Worm (Caenorhabditis elegans) whole organism, young adult: ENCODE measurements around the gene K04C2.7.

ENCODE experiments used
- B0019.2 ChIP-seq: fragments of 200-800 bp; sonication (Bioruptor generic); conservative IDR thresholded peaks from 2 replicates; pipeline ENCODE4 v1.3.6; 2022; ENCODE audit warnings: missing genetic modification reagents, missing genetic modification characterization, missing compliant biosample characterization
- D2030.7 ChIP-seq: fragments of 200-800 bp; sonication (Bioruptor generic); IDR thresholded peaks from 2 replicates; pipeline ENCODE4 v1.3.6; 2022; ENCODE audit warnings: missing genetic modification reagents, missing genetic modification characterization, missing compliant biosample characterization
- F23B12.7 ChIP-seq: sonication (generic microtip); optimal IDR thresholded peaks from 2 replicates; lab custom pipeline; 2017; ENCODE audit warnings: missing genetic modification characterization, mild to moderate bottlenecking, missing compliant biosample characterization, antibody characterized with exemption, moderate library complexity; ENCODE audit not compliant: insufficient read depth
- F39B2.1 ChIP-seq: fragments of 200-800 bp; sonication (Bioruptor generic); IDR thresholded peaks from 2 replicates; pipeline ENCODE4 v1.3.6; 2022; ENCODE audit warnings: missing genetic modification reagents, missing genetic modification characterization, missing compliant biosample characterization
- F57A8.1 ChIP-seq: fragments of 200-800 bp; sonication (Bioruptor generic); optimal IDR thresholded peaks from 2 replicates; lab custom pipeline; 2018; ENCODE audit warnings: mild to moderate bottlenecking, missing genetic modification characterization, moderate library complexity, missing compliant biosample characterization
- F57C9.4 ChIP-seq: sonication (generic microtip); optimal IDR thresholded peaks from 2 replicates; lab custom pipeline; 2017; ENCODE audit warnings: mild to moderate bottlenecking, missing genetic modification characterization, missing compliant biosample characterization
- K12H6.12 ChIP-seq: fragments of 200-800 bp; sonication (Bioruptor generic); optimal IDR thresholded peaks from 2 replicates; lab custom pipeline; 2018; ENCODE audit warnings: mild to moderate bottlenecking, missing genetic modification characterization, missing compliant biosample characterization
- T26A5.8 ChIP-seq: sonication (generic microtip); optimal IDR thresholded peaks from 2 replicates; lab custom pipeline; 2016; ENCODE audit warnings: missing genetic modification characterization, missing compliant biosample characterization
- Y95B8A.8 ChIP-seq: fragments of 200-800 bp; sonication (Bioruptor generic); IDR thresholded peaks from 2 replicates; pipeline ENCODE4 v1.3.6; 2022; ENCODE audit warnings: missing genetic modification reagents, missing genetic modification characterization, missing compliant biosample characterization
- akir-1 ChIP-seq: fragments of 200-800 bp; sonication (Bioruptor generic); optimal IDR thresholded peaks from 2 replicates; lab custom pipeline; 2018; ENCODE audit warnings: mild to moderate bottlenecking, missing genetic modification characterization, moderate library complexity, missing compliant biosample characterization
- ama-1 ChIP-seq, 3 experiments: fragments of 150-350 bp in 1 of 3; sonication (generic microtip) in 2 of 3; optimal IDR thresholded peaks; 2 replicates each; lab custom pipeline; 2014 to 2018; ENCODE audit warnings: missing biosample characterization in 2 of 3, missing genetic modification characterization in 2 of 3, missing genetic modification reagents in 2 of 3
- aptf-2 ChIP-seq: fragments of 200-800 bp; sonication (Bioruptor generic); conservative IDR thresholded peaks from 2 replicates; pipeline ENCODE4 v1.3.6; 2022; ENCODE audit warnings: missing genetic modification reagents, missing genetic modification characterization, missing compliant biosample characterization
- atf-7 ChIP-seq: sonication (generic microtip); optimal IDR thresholded peaks from 2 replicates; lab custom pipeline; 2017; ENCODE audit warnings: mild to moderate bottlenecking, missing genetic modification characterization, missing compliant biosample characterization
- attf-6 ChIP-seq: fragments of 200-800 bp; sonication (Bioruptor generic); IDR thresholded peaks from 2 replicates; pipeline ENCODE4 v1.3.6; 2022; ENCODE audit warnings: missing genetic modification reagents, missing genetic modification characterization, missing compliant biosample characterization
- ccch-3 ChIP-seq: fragments of 200-800 bp; sonication (Bioruptor generic); optimal IDR thresholded peaks from 2 replicates; lab custom pipeline; 2018; ENCODE audit warnings: mild to moderate bottlenecking, missing genetic modification characterization, missing compliant biosample characterization
- cebp-1 ChIP-seq, 2 experiments: fragments of 200-800 bp in 1 of 2; sonication (Bioruptor generic) in 1 of 2; sonication (generic microtip) in 1 of 2; IDR thresholded peaks in 1 of 2; optimal IDR thresholded peaks in 1 of 2; 2 replicates each; pipeline versions ENCODE4 v1.3.6 to Lab custom; 2017 to 2022; ENCODE audit warnings: missing compliant biosample characterization in 2 of 2, missing genetic modification characterization in 2 of 2, mild to moderate bottlenecking in 1 of 2, missing genetic modification reagents in 1 of 2, moderate library complexity in 1 of 2
- ceh-100 ChIP-seq: fragments of 200-800 bp; sonication (Bioruptor generic); IDR thresholded peaks from 2 replicates; pipeline ENCODE4 v1.3.6; 2022; ENCODE audit warnings: missing genetic modification reagents, missing genetic modification characterization, missing compliant biosample characterization
- ceh-40 ChIP-seq: fragments of 200-800 bp; sonication (Bioruptor generic); IDR thresholded peaks from 2 replicates; pipeline ENCODE4 v1.3.6; 2022; ENCODE audit warnings: missing genetic modification characterization, missing compliant biosample characterization
- chd-7 ChIP-seq: sonication (generic microtip); optimal IDR thresholded peaks from 2 replicates; lab custom pipeline; 2016; ENCODE audit warnings: mild to moderate bottlenecking, missing genetic modification characterization, moderate library complexity, missing compliant biosample characterization
- dpff-1 ChIP-seq: sonication (generic microtip); optimal IDR thresholded peaks from 2 replicates; lab custom pipeline; 2017; ENCODE audit warnings: mild to moderate bottlenecking, missing genetic modification characterization, missing compliant biosample characterization
- egrh-3 ChIP-seq: fragments of 200-800 bp; sonication (Bioruptor generic); IDR thresholded peaks from 2 replicates; pipeline ENCODE4 v1.3.6; 2022; ENCODE audit warnings: missing genetic modification reagents, missing genetic modification characterization, missing compliant biosample characterization
- fkh-3 ChIP-seq: sonication (generic microtip); optimal IDR thresholded peaks from 2 replicates; lab custom pipeline; 2016; ENCODE audit warnings: mild to moderate bottlenecking, missing genetic modification characterization, missing compliant biosample characterization
- gei-17 ChIP-seq: fragments of 200-800 bp; sonication (Bioruptor generic); optimal IDR thresholded peaks from 2 replicates; lab custom pipeline; 2018; ENCODE audit warnings: mild to moderate bottlenecking, missing genetic modification characterization, missing compliant biosample characterization
- hlh-12 ChIP-seq: sonication (generic microtip); optimal IDR thresholded peaks from 2 replicates; lab custom pipeline; 2016; ENCODE audit warnings: missing genetic modification characterization, missing compliant biosample characterization
- hmg-20 ChIP-seq: fragments of 200-800 bp; sonication (Bioruptor generic); IDR thresholded peaks from 2 replicates; pipeline ENCODE4 v1.3.6; 2022; ENCODE audit warnings: missing genetic modification reagents, missing genetic modification characterization, missing compliant biosample characterization
- hrde-1 ChIP-seq: sonication (generic microtip); optimal IDR thresholded peaks from 2 replicates; lab custom pipeline; 2016; ENCODE audit warnings: missing genetic modification characterization, mild to moderate bottlenecking, missing compliant biosample characterization, moderate library complexity, missing genotype, missing genetic modification reagents, borderline replicate concordance
- lag-1 ChIP-seq: fragments of 200-800 bp; sonication (Bioruptor generic); IDR thresholded peaks from 2 replicates; pipeline ENCODE4 v1.3.6; 2022; ENCODE audit warnings: missing genetic modification reagents, missing genetic modification characterization, missing compliant biosample characterization
- lin-40 ChIP-seq: sonication (generic microtip); optimal IDR thresholded peaks from 2 replicates; lab custom pipeline; 2016; ENCODE audit warnings: missing genetic modification characterization, mild to moderate bottlenecking, missing compliant biosample characterization, missing genotype, missing genetic modification reagents
- lir-1 ChIP-seq: fragments of 200-800 bp; sonication (Bioruptor generic); conservative IDR thresholded peaks from 2 replicates; pipeline ENCODE4 v1.3.6; 2022; ENCODE audit warnings: missing genetic modification reagents, missing genetic modification characterization, missing compliant biosample characterization
- lsl-1 ChIP-seq: fragments of 200-800 bp; sonication (Bioruptor generic); optimal IDR thresholded peaks from 2 replicates; lab custom pipeline; 2018; ENCODE audit warnings: mild to moderate bottlenecking, missing genetic modification characterization, moderate library complexity, missing compliant biosample characterization
- madf-6 ChIP-seq: fragments of 200-800 bp; sonication (Bioruptor generic); IDR thresholded peaks from 2 replicates; pipeline ENCODE4 v1.3.6; 2022; ENCODE audit warnings: missing genetic modification reagents, missing genetic modification characterization, missing compliant biosample characterization
- nfya-1 ChIP-seq: sonication (generic microtip); optimal IDR thresholded peaks from 2 replicates; lab custom pipeline; 2017; ENCODE audit warnings: antibody characterized with exemption, missing compliant biosample characterization, missing genetic modification characterization, borderline replicate concordance; ENCODE audit not compliant: insufficient read depth
- nfya-2 ChIP-seq: fragments of 200-800 bp; sonication (Bioruptor generic); IDR thresholded peaks from 2 replicates; pipeline ENCODE4 v1.3.6; 2022; ENCODE audit warnings: missing genetic modification reagents, missing genetic modification characterization, missing compliant biosample characterization
- nhr-90 ChIP-seq: sonication (generic microtip); optimal IDR thresholded peaks from 2 replicates; lab custom pipeline; 2016; ENCODE audit warnings: missing genotype, mild to moderate bottlenecking, missing genetic modification characterization, missing compliant biosample characterization
- pha-4 ChIP-seq: fragments of 150-350 bp; sonication (generic microtip); optimal IDR thresholded peaks from 2 replicates; lab custom pipeline; 2014; ENCODE audit warnings: missing biosample characterization, missing genetic modification reagents, missing genetic modification characterization
- repo-1 ChIP-seq: sonication (generic microtip); optimal IDR thresholded peaks from 2 replicates; lab custom pipeline; 2017; ENCODE audit warnings: mild to moderate bottlenecking, missing genetic modification characterization, missing compliant biosample characterization
- rpc-1 ChIP-seq, 2 experiments: fragments of 150-350 bp in 1 of 2; sonication (generic microtip) in 1 of 2; optimal IDR thresholded peaks; 2 replicates each; lab custom pipeline; 2014 to 2018; ENCODE audit warnings: missing biosample characterization in 1 of 2, missing genetic modification characterization in 1 of 2, missing genetic modification reagents in 1 of 2, missing genotype in 1 of 2
- sdz-38 ChIP-seq: sonication (generic microtip); optimal IDR thresholded peaks from 2 replicates; lab custom pipeline; 2016; ENCODE audit warnings: missing genotype, missing genetic modification characterization, missing compliant biosample characterization
- snpc-1.3 ChIP-seq: sonication (generic microtip); optimal IDR thresholded peaks from 2 replicates; lab custom pipeline; 2017; ENCODE audit warnings: missing genetic modification characterization, mild to moderate bottlenecking, missing compliant biosample characterization, antibody characterized with exemption, moderate library complexity, missing genotype, missing genetic modification reagents; ENCODE audit not compliant: insufficient read depth
- snpc-4 ChIP-seq, 5 experiments: fragments of 150-350 bp in 1 of 5; sonication (generic microtip) in 4 of 5; optimal IDR thresholded peaks; 2 replicates each; lab custom pipeline; 2014 to 2018; ENCODE audit warnings: missing genetic modification characterization in 5 of 5, missing biosample characterization in 3 of 5, antibody characterized with exemption in 2 of 5, mild to moderate bottlenecking in 2 of 5, missing compliant biosample characterization in 2 of 5, missing genotype in 2 of 5, moderate library complexity in 2 of 5, missing genetic modification reagents in 1 of 5
- tbx-9 ChIP-seq: sonication (generic microtip); optimal IDR thresholded peaks from 2 replicates; lab custom pipeline; 2016; ENCODE audit warnings: borderline replicate concordance, missing genetic modification characterization, inconsistent platforms, missing compliant biosample characterization
- zfh-2 ChIP-seq: fragments of 200-800 bp; sonication (Bioruptor generic); conservative IDR thresholded peaks from 2 replicates; pipeline ENCODE4 v1.3.6; 2022; ENCODE audit warnings: missing genetic modification reagents, missing genetic modification characterization, missing compliant biosample characterization
- zim-3 ChIP-seq: sonication (generic microtip); optimal IDR thresholded peaks from 2 replicates; lab custom pipeline; 2017; ENCODE audit warnings: mild to moderate bottlenecking, missing genetic modification characterization, moderate library complexity, missing compliant biosample characterization
- ztf-22 ChIP-seq: fragments of 200-800 bp; sonication (Bioruptor generic); optimal IDR thresholded peaks from 2 replicates; lab custom pipeline; 2018; ENCODE audit warnings: mild to moderate bottlenecking, missing genetic modification characterization, moderate library complexity, missing compliant biosample characterization

Gene K04C2.7

ce11 chrIII:6887574-6887973 is 6.7 kb downstream of the K04C2.7 start (continued):
- TF ChIP-seq snpc-4 (GFP tag; optimal IDR thresholded peaks at IDR 0.05; lab: Kevin White, UChicago) (peak; percentile 61), snpc-4 (tag; optimal IDR thresholded peaks at IDR 0.05; lab: Kevin White, UChicago) (peak in 1 of 4 experiments; percentile 54), snpc-1.3 (tag; lab: Kevin White, UChicago) (peak; percentile 54)

- no peak for TF ChIP-seq repo-1 (tag; lab: Kevin White, UChicago)
- no peak for TF ChIP-seq chd-7 (tag; lab: Kevin White, UChicago)
- no peak for TF ChIP-seq fkh-3
- TF ChIP-seq pha-4 (tag; lab: Kevin White, UChicago): no peak
- TF ChIP-seq nfya-1 (tag; lab: Kevin White, UChicago): no peak
- no peak for TF ChIP-seq hlh-12 (tag; lab: Kevin White, UChicago)
- no peak for TF ChIP-seq nfya-2 (GFP tag; lab: Robert Waterston, UW)
- no peak for TF ChIP-seq F39B2.1 (GFP tag; lab: Robert Waterston, UW)
- no peak for TF ChIP-seq F57A8.1 (GFP tag; lab: Kevin White, UChicago)
- no peak for TF ChIP-seq B0019.2 (GFP tag; lab: Robert Waterston, UW)
- TF ChIP-seq hrde-1 (tag; lab: Kevin White, UChicago): peak; percentile 21
- no peak for TF ChIP-seq T26A5.8 (tag; lab: Kevin White, UChicago)
- TF ChIP-seq ccch-3 (GFP tag; lab: Kevin White, UChicago): no peak
- no peak for TF ChIP-seq Y95B8A.8
- peak; percentile 10 for TF ChIP-seq zim-3
- no peak for TF ChIP-seq hmg-20 (GFP tag; lab: Robert Waterston, UW)
- TF ChIP-seq tbx-9: no peak
- TF ChIP-seq ceh-100: no peak
- TF ChIP-seq ama-1 (optimal IDR thresholded peaks at IDR 0.05; lab: Kevin White, UChicago): no peak
- TF ChIP-seq ama-1 (GFP tag; optimal IDR thresholded peaks at IDR 0.05; lab: Kevin White, UChicago): peak in 1 of 2 experiments; percentile 48
- no peak for TF ChIP-seq lag-1 (GFP tag; lab: Robert Waterston, UW)
- peak; percentile 32; the same call in 1 of the 2 replicates for TF ChIP-seq madf-6
- no peak for TF ChIP-seq aptf-2 (GFP tag; lab: Robert Waterston, UW)
- no peak for TF ChIP-seq akir-1 (GFP tag; lab: Kevin White, UChicago)
- TF ChIP-seq rpc-1 (optimal IDR thresholded peaks at IDR 0.05; lab: Kevin White, UChicago): peak; percentile 80
- TF ChIP-seq rpc-1 (tag; optimal IDR thresholded peaks at IDR 0.05; lab: Kevin White, UChicago): peak; percentile 76
- TF ChIP-seq attf-6 (GFP tag; lab: Robert Waterston, UW): peak; percentile 53; the same call in 1 of the 2 replicates
- TF ChIP-seq K12H6.12 (tag; lab: Kevin White, UChicago): peak; percentile 13
- TF ChIP-seq F23B12.7 (tag; lab: Kevin White, UChicago): peak; percentile 65
- no peak for TF ChIP-seq gei-17 (GFP tag; lab: Kevin White, UChicago)
- TF ChIP-seq ztf-22 (GFP tag; lab: Kevin White, UChicago): no peak
- TF ChIP-seq sdz-38 (tag; lab: Kevin White, UChicago): no peak
- 0 out of 2 replicates have a peak, but pooled peaks have one; percentile 22 for TF ChIP-seq D2030.7 (GFP tag; lab: Robert Waterston, UW)
- TF ChIP-seq F57C9.4: no peak
- no peak for TF ChIP-seq zfh-2 (GFP tag; lab: Robert Waterston, UW)
- peak; percentile 75 for TF ChIP-seq nhr-90 (tag; lab: Kevin White, UChicago)
- TF ChIP-seq lsl-1 (GFP tag; lab: Kevin White, UChicago): peak; percentile 20
- peak; percentile 54 for TF ChIP-seq lin-40 (tag; lab: Kevin White, UChicago)
- no peak for TF ChIP-seq egrh-3 (GFP tag; lab: Robert Waterston, UW)
- no peak for TF ChIP-seq lir-1 (GFP tag; lab: Robert Waterston, UW)
- no peak for TF ChIP-seq ceh-40
- TF ChIP-seq atf-7: no peak
- TF ChIP-seq cebp-1 (GFP tag; IDR thresholded peaks at IDR 0.05; lab: Robert Waterston, UW): no peak
- TF ChIP-seq cebp-1 (tag; optimal IDR thresholded peaks at IDR 0.05; lab: Kevin White, UChicago): peak; percentile 50
- TF ChIP-seq dpff-1 (tag; lab: Kevin White, UChicago): no peak
Measured at ce11 chrIII:6888497-6888896, 7.6 kb downstream of the K04C2.7 start.
